Worm (Caenorhabditis elegans) whole organism, L1 larva: ENCODE results near the gene BE10.1.

Experiments
- C16A3.4 ChIP-seq: fragments of 150-350 bp; optimal IDR thresholded peaks from 2 replicates; lab custom pipeline; 2014; ENCODE audit warnings: missing biosample characterization, missing genetic modification characterization
- Y116A8C.19 ChIP-seq: sonication (generic microtip); optimal IDR thresholded peaks from 2 replicates; lab custom pipeline; 2016; ENCODE audit warnings: missing compliant biosample characterization, missing genetic modification characterization, borderline replicate concordance
- aha-1 ChIP-seq: fragments of 150-350 bp; optimal IDR thresholded peaks from 2 replicates; lab custom pipeline; 2014; ENCODE audit warnings: missing biosample characterization, missing genetic modification characterization
- ama-1 ChIP-seq: fragments of 150-350 bp; optimal IDR thresholded peaks from 2 replicates; lab custom pipeline; 2014
- blmp-1 ChIP-seq: fragments of 150-350 bp; optimal IDR thresholded peaks from 2 replicates; lab custom pipeline; 2014; ENCODE audit warnings: missing biosample characterization, missing genetic modification characterization
- ceh-88 ChIP-seq: fragments of 200-800 bp; sonication (Bioruptor generic); IDR thresholded peaks from 2 replicates; pipeline ENCODE4 v1.3.6; 2022; ENCODE audit warnings: missing genetic modification characterization, missing compliant biosample characterization
- ceh-90 ChIP-seq: sonication (generic microtip); optimal IDR thresholded peaks from 2 replicates; lab custom pipeline; 2016; ENCODE audit warnings: missing genetic modification characterization, missing compliant biosample characterization
- ces-1 ChIP-seq: fragments of 150-350 bp; optimal IDR thresholded peaks from 2 replicates; lab custom pipeline; 2014; ENCODE audit warnings: missing biosample characterization, missing genetic modification reagents, missing genetic modification characterization
- dpl-1 ChIP-seq, 3 experiments: fragments of 150-350 bp in 2 of 3; sonication (generic microtip) in 1 of 3; optimal IDR thresholded peaks; 2 replicates each; lab custom pipeline; 2014 to 2017; ENCODE audit warnings: missing biosample characterization in 3 of 3, missing genetic modification characterization in 3 of 3, missing genetic modification reagents in 3 of 3
- efl-1 ChIP-seq, 4 experiments: fragments of 150-350 bp; optimal IDR thresholded peaks in 3 of 4; peaks in 1 of 4; 1 replicate in 1 of 4; 2 replicates in 3 of 4; lab custom pipeline; 2014; ENCODE audit warnings: missing biosample characterization in 2 of 4, missing genetic modification characterization in 2 of 4, missing genetic modification reagents in 2 of 4
- fkh-4 ChIP-seq: sonication (generic microtip); optimal IDR thresholded peaks from 2 replicates; lab custom pipeline; 2016; ENCODE audit warnings: missing compliant biosample characterization, missing genetic modification characterization, borderline replicate concordance
- hlh-17 ChIP-seq: fragments of 200-800 bp; sonication (Bioruptor generic); optimal IDR thresholded peaks from 2 replicates; lab custom pipeline; 2018; ENCODE audit warnings: missing genetic modification characterization, mild to moderate bottlenecking, missing compliant biosample characterization, moderate library complexity, borderline replicate concordance
- irx-1 ChIP-seq: sonication (generic microtip); optimal IDR thresholded peaks from 2 replicates; lab custom pipeline; 2016; ENCODE audit warnings: missing genetic modification characterization, missing compliant biosample characterization
- isw-1 ChIP-seq: fragments of 200-800 bp; sonication (Bioruptor generic); IDR thresholded peaks from 2 replicates; pipeline ENCODE4 v1.3.6; 2022; ENCODE audit warnings: missing genetic modification characterization, missing compliant biosample characterization
- lin-13 ChIP-seq: fragments of 150-350 bp; optimal IDR thresholded peaks from 2 replicates; lab custom pipeline; 2014; ENCODE audit warnings: missing biosample characterization, missing genetic modification reagents, missing genetic modification characterization
- lin-15B ChIP-seq: fragments of 150-350 bp; sonication (generic microtip); optimal IDR thresholded peaks from 3 replicates; lab custom pipeline; 2014; ENCODE audit warnings: missing biosample characterization, missing genetic modification characterization
- lin-35 ChIP-seq, 2 experiments: fragments of 150-350 bp; optimal IDR thresholded peaks; 2 replicates each; lab custom pipeline; 2014; ENCODE audit warnings: missing biosample characterization in 2 of 2, missing genetic modification characterization in 2 of 2, missing genetic modification reagents in 2 of 2
- lin-39 ChIP-seq: fragments of 150-350 bp; optimal IDR thresholded peaks from 2 replicates; lab custom pipeline; 2014; ENCODE audit warnings: missing biosample characterization, missing genetic modification reagents, missing genetic modification characterization
- lsy-2 ChIP-seq, 2 experiments: fragments of 150-350 bp; optimal IDR thresholded peaks; 2 replicates each; lab custom pipeline; 2014; ENCODE audit warnings: missing biosample characterization in 2 of 2, missing genetic modification characterization in 2 of 2
- mef-2 ChIP-seq: fragments of 150-350 bp; optimal IDR thresholded peaks from 2 replicates; lab custom pipeline; 2014; ENCODE audit warnings: missing biosample characterization, missing genetic modification characterization
- nhr-11 ChIP-seq: fragments of 150-350 bp; optimal IDR thresholded peaks from 2 replicates; lab custom pipeline; 2014; ENCODE audit warnings: missing biosample characterization, missing genetic modification characterization
- nhr-12 ChIP-seq: sonication (generic microtip); optimal IDR thresholded peaks from 2 replicates; lab custom pipeline; 2017; ENCODE audit warnings: missing biosample characterization, missing genetic modification characterization
- nhr-19 ChIP-seq: fragments of 200-800 bp; sonication (Bioruptor generic); conservative IDR thresholded peaks from 2 replicates; pipeline ENCODE4 v1.3.6; 2022; ENCODE audit warnings: missing genetic modification characterization, missing compliant biosample characterization
- nhr-47 ChIP-seq: sonication (generic microtip); optimal IDR thresholded peaks from 2 replicates; lab custom pipeline; 2016; ENCODE audit warnings: mild to moderate bottlenecking, missing genetic modification characterization, moderate library complexity, missing compliant biosample characterization
- nhr-71 ChIP-seq: sonication (generic microtip); optimal IDR thresholded peaks from 2 replicates; lab custom pipeline; 2016; ENCODE audit warnings: mild to moderate bottlenecking, missing genetic modification characterization, moderate library complexity, missing compliant biosample characterization
- nhr-76 ChIP-seq: sonication (generic microtip); optimal IDR thresholded peaks from 2 replicates; lab custom pipeline; 2017; ENCODE audit warnings: missing biosample characterization, missing genetic modification characterization
- nhr-77 ChIP-seq: fragments of 150-350 bp; optimal IDR thresholded peaks from 2 replicates; lab custom pipeline; 2014; ENCODE audit warnings: missing biosample characterization, missing genetic modification characterization
- nhr-84 ChIP-seq: sonication (generic microtip); optimal IDR thresholded peaks from 2 replicates; lab custom pipeline; 2017; ENCODE audit warnings: missing biosample characterization, missing genetic modification characterization
- pag-3 ChIP-seq: sonication (generic microtip); optimal IDR thresholded peaks from 2 replicates; lab custom pipeline; 2017; ENCODE audit warnings: missing genetic modification characterization, mild to moderate bottlenecking, missing compliant biosample characterization, antibody characterized with exemption, borderline replicate concordance; ENCODE audit not compliant: insufficient read depth
- rnt-1 ChIP-seq: sonication (generic microtip); optimal IDR thresholded peaks from 2 replicates; lab custom pipeline; 2016; ENCODE audit warnings: mild to moderate bottlenecking, missing genetic modification characterization, moderate library complexity, missing compliant biosample characterization
- skn-1 ChIP-seq: fragments of 150-350 bp; optimal IDR thresholded peaks from 2 replicates; lab custom pipeline; 2014; ENCODE audit warnings: missing biosample characterization, missing genetic modification characterization
- snu-23 ChIP-seq: sonication (generic microtip); optimal IDR thresholded peaks from 2 replicates; lab custom pipeline; 2016; ENCODE audit warnings: missing genetic modification characterization, missing compliant biosample characterization
- sox-4 ChIP-seq: sonication (generic microtip); optimal IDR thresholded peaks from 2 replicates; lab custom pipeline; 2016; ENCODE audit warnings: missing genetic modification characterization, missing compliant biosample characterization
- sptf-1 ChIP-seq: fragments of 150-350 bp; optimal IDR thresholded peaks from 2 replicates; lab custom pipeline; 2014; ENCODE audit warnings: missing biosample characterization, missing genetic modification characterization
- sup-37 ChIP-seq: fragments of 200-800 bp; sonication (Bioruptor generic); optimal IDR thresholded peaks from 2 replicates; lab custom pipeline; 2018; ENCODE audit warnings: mild to moderate bottlenecking, missing genetic modification characterization, missing compliant biosample characterization
- tbx-2 ChIP-seq: sonication (generic microtip); optimal IDR thresholded peaks from 2 replicates; lab custom pipeline; 2016; ENCODE audit warnings: missing genetic modification characterization, missing compliant biosample characterization
- unc-130 ChIP-seq: fragments of 150-350 bp; optimal IDR thresholded peaks from 2 replicates; lab custom pipeline; 2017; ENCODE audit warnings: missing biosample characterization, missing genetic modification characterization, inconsistent platforms
- vab-15 ChIP-seq: sonication (generic microtip); optimal IDR thresholded peaks from 2 replicates; lab custom pipeline; 2017; ENCODE audit warnings: missing genotype, mild to moderate bottlenecking, missing genetic modification characterization, missing compliant biosample characterization
- xbp-1 ChIP-seq: sonication (generic microtip); optimal IDR thresholded peaks from 2 replicates; lab custom pipeline; 2016; ENCODE audit warnings: missing genetic modification characterization, missing compliant biosample characterization
- ztf-11 ChIP-seq, 2 experiments: sonication (generic microtip); optimal IDR thresholded peaks; 2 replicates each; lab custom pipeline; 2016 to 2017; ENCODE audit warnings: missing genetic modification characterization in 2 of 2, missing biosample characterization in 1 of 2, missing compliant biosample characterization in 1 of 2
- ztf-4 ChIP-seq: fragments of 150-350 bp; optimal IDR thresholded peaks from 2 replicates; lab custom pipeline; 2014; ENCODE audit warnings: missing biosample characterization, missing genetic modification characterization

Gene BE10.1

DNA sequence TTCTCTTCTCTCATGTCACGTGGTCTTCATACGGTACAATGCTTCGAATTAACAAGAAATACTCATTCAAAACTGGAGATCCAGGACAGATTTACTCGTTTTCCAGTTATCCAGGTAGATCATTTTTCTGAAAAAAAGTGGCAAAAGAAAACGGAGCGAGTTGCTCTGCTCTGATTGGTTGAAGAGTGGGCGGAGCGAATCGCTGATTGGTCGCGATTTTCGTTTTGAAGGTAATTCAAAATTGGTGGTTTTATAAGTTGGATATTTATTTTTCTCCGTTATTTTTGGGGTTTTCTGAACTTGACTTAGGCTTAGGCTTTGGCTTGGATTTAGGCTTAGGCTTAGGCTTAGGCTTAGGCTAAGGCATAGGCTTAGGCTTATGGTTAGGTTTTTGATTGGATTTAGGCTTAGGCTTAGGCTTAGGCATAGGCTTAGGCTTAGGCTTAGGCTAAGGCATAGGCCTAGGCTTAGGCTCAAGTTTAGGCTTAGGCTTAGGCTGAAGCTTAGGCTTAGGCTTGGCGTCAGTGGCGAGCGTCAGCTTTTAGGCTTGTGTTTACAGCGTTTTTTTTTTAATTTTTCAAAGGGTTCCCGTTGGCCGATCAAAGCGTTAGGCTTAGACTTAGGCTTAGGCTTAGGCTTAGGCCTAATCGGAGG is 33.4 kb upstream of the BE10.1 start:
- TF ChIP-seq efl-1 (optimal IDR thresholded peaks at IDR 0.05; lab: Kevin White, UChicago) (no peak), efl-1 (GFP tag; optimal IDR thresholded peaks at IDR 0.05 in 1 of 2; lab: Kevin White, UChicago) (peak in 1 of 2 experiments; percentile 47), nhr-76 (tag; lab: Kevin White, UChicago) (no peak)

ce11 chrIII:12821331-12821730 is 32.0 kb upstream of the BE10.1 start:
- TF ChIP-seq efl-1 (optimal IDR thresholded peaks at IDR 0.05; lab: Kevin White, UChicago) = peak; percentile 19 to 25
- TF ChIP-seq efl-1 (GFP tag; optimal IDR thresholded peaks at IDR 0.05 in 1 of 2; lab: Kevin White, UChicago) = peak in 1 of 2 experiments; percentile 18
- no peak for TF ChIP-seq sup-37 (GFP tag; lab: Kevin White, UChicago)
- TF ChIP-seq blmp-1 (tag; lab: Kevin White, UChicago) = peak; percentile 10
- TF ChIP-seq irx-1 (tag; lab: Kevin White, UChicago) = no peak
- TF ChIP-seq unc-130 (tag; lab: Kevin White, UChicago) = no peak
- peak; percentile 27 for TF ChIP-seq C16A3.4 (tag; lab: Kevin White, UChicago)
- no peak for TF ChIP-seq xbp-1 (tag; lab: Kevin White, UChicago)
- no peak for TF ChIP-seq nhr-11
- peak in 1 of 2 experiments; percentile 56 for TF ChIP-seq lsy-2 (tag; optimal IDR thresholded peaks at IDR 0.05; lab: Kevin White, UChicago)
- peak in 1 of 3 experiments; percentile 58 for TF ChIP-seq dpl-1 (GFP tag; optimal IDR thresholded peaks at IDR 0.05; lab: Kevin White, UChicago)
- peak in 1 of 2 experiments; percentile 17 for TF ChIP-seq lin-35 (GFP tag; optimal IDR thresholded peaks at IDR 0.05; lab: Kevin White, UChicago)
- TF ChIP-seq nhr-77 = no peak

DNA sequence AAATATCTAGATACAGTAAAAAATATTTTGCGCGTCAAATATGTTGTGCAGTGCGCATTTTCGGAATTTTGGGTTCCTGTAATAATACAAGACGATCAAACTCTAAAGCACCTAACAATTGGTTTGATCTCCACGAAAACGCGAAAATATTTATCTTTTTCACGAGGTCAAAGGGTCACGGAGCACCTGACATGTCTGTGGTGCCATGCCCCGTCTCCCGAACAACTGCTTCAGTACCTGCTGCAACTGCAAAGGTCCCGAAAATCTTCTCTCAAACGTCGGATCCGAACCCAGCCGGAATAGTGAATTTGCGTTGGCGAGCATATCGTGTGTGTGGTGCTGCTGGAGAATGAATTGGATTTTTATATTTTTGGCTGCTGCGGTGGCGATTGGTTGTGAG is 30.6 kb upstream of the BE10.1 start, which contains the start of the genes Y37D8A.2 and Y37D8A.25:
Y37D8A.2 (plus strand) TSS at position 285 of the 400 bp plus-strand sequence.
Y37D8A.25 (minus strand) TSS at position 345 of the 400 bp plus-strand sequence.
- TF ChIP-seq ceh-90 (tag; lab: Kevin White, UChicago) (no peak), unc-130 (tag; lab: Kevin White, UChicago) (peak; percentile 25), nhr-71 (peak; percentile 42), rnt-1 (tag; lab: Kevin White, UChicago) (peak; percentile 59), nhr-19 (GFP tag; lab: Robert Waterston, UW) (peak; percentile 22)
- TF ChIP-seq, all 84 proteins: peak for 4

DNA sequence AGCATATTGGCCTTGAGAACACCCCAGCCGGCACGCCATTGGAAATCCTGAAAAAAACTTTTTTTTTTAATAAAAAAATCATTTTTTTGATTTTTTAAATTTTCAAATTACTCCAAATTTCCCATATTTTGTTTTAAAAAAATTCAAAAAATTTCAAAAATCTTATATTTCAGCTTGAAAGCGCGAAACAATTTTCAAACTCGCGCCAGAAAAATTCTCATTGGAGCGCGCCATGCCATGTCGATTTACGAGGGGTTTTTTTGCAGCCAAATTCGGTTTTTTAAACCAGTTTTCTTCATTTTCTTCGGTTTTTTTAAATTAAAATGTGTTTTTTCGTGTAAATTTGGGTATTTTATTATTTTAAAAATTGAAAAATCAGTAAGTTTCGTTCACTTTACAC is 29.8 kb upstream of the BE10.1 start:
- no peak for TF ChIP-seq ama-1 (lab: Kevin White, UChicago)
- TF ChIP-seq efl-1 (optimal IDR thresholded peaks at IDR 0.05; lab: Kevin White, UChicago) = no peak
- TF ChIP-seq efl-1 (GFP tag; optimal IDR thresholded peaks at IDR 0.05 in 1 of 2; lab: Kevin White, UChicago) = peak in 1 of 2 experiments; percentile 14

ce11 chrIII:12818050-12818738 is 28.9 kb upstream of the BE10.1 start, which contains the start of gene arx-5:
Gene arx-5 (minus strand): TSS chrIII:12818100.
- TF ChIP-seq nhr-47 (tag; lab: Kevin White, UChicago) (peak; percentile 46), nhr-12 (tag; lab: Kevin White, UChicago) (no peak), sptf-1 (tag; lab: Kevin White, UChicago) (no peak), sox-4 (tag; lab: Kevin White, UChicago) (no peak), lin-15B (tag; lab: Kevin White, UChicago) (peak; percentile 2), hlh-17 (GFP tag; lab: Kevin White, UChicago) (no peak), snu-23 (GFP tag; lab: Kevin White, UChicago) (no peak), isw-1 (GFP tag; lab: Robert Waterston, UW) (no peak), ztf-4 (tag; lab: Kevin White, UChicago) (no peak), aha-1 (tag; lab: Kevin White, UChicago) (no peak), lin-39 (no peak), skn-1 (no peak), Y116A8C.19 (tag; lab: Kevin White, UChicago) (no peak), pag-3 (no peak), ama-1 (lab: Kevin White, UChicago) (no peak), ztf-11 (tag; optimal IDR thresholded peaks at IDR 0.05; lab: Kevin White, UChicago) (no peak), lin-13 (no peak), nhr-84 (tag; lab: Kevin White, UChicago) (no peak), mef-2 (no peak), efl-1 (optimal IDR thresholded peaks at IDR 0.05; lab: Kevin White, UChicago) (peak; percentile 24 to 52), efl-1 (GFP tag; optimal IDR thresholded peaks at IDR 0.05 in 1 of 2; lab: Kevin White, UChicago) (peak; percentile 38 to 91), ces-1 (GFP tag; lab: Kevin White, UChicago) (no peak), rnt-1 (tag; lab: Kevin White, UChicago) (peak; percentile 11), fkh-4 (tag; lab: Kevin White, UChicago) (no peak), vab-15 (tag; lab: Kevin White, UChicago) (no peak), ceh-90 (tag; lab: Kevin White, UChicago) (no peak), ceh-88 (GFP tag; lab: Robert Waterston, UW) (no peak), tbx-2 (peak; percentile 0)
